Worm (Caenorhabditis elegans) whole organism, young adult: ENCODE measurements around the gene C45G9.14.

Experiments used
- B0019.2 ChIP-seq: fragments of 200-800 bp; sonication (Bioruptor generic); conservative IDR thresholded peaks from 2 replicates; pipeline ENCODE4 v1.3.6; 2022; ENCODE audit warnings: missing genetic modification reagents, missing genetic modification characterization, missing compliant biosample characterization
- B0035.1 ChIP-seq: sonication (generic microtip); optimal IDR thresholded peaks from 2 replicates; lab custom pipeline; 2016; ENCODE audit warnings: missing genetic modification characterization, mild to moderate bottlenecking, missing compliant biosample characterization, missing genotype, missing genetic modification reagents
- B0336.3 ChIP-seq: fragments of 200-800 bp; sonication (Bioruptor generic); IDR thresholded peaks from 2 replicates; pipeline ENCODE4 v1.3.6; 2022; ENCODE audit warnings: missing genetic modification characterization, missing compliant biosample characterization
- F37B4.10 ChIP-seq: fragments of 200-800 bp; sonication (Bioruptor generic); IDR thresholded peaks from 2 replicates; pipeline ENCODE4 v1.3.6; 2022; ENCODE audit warnings: missing genetic modification characterization, missing compliant biosample characterization
- F39B2.1 ChIP-seq: fragments of 200-800 bp; sonication (Bioruptor generic); IDR thresholded peaks from 2 replicates; pipeline ENCODE4 v1.3.6; 2022; ENCODE audit warnings: missing genetic modification reagents, missing genetic modification characterization, missing compliant biosample characterization
- F49E8.2 ChIP-seq: sonication (generic microtip); optimal IDR thresholded peaks from 3 replicates; lab custom pipeline; 2017; ENCODE audit warnings: missing genetic modification characterization, mild to moderate bottlenecking, missing compliant biosample characterization, antibody characterized with exemption, moderate library complexity; ENCODE audit not compliant: insufficient read depth
- T26A5.8 ChIP-seq: sonication (generic microtip); optimal IDR thresholded peaks from 2 replicates; lab custom pipeline; 2016; ENCODE audit warnings: missing genetic modification characterization, missing compliant biosample characterization
- Y53F4B.3 ChIP-seq: fragments of 200-800 bp; sonication (Bioruptor generic); IDR thresholded peaks from 2 replicates; pipeline ENCODE4 v1.3.6; 2022; ENCODE audit warnings: missing genetic modification reagents, missing genetic modification characterization, missing compliant biosample characterization
- Y53G8AR.9 ChIP-seq: fragments of 200-800 bp; sonication (Bioruptor generic); conservative IDR thresholded peaks from 2 replicates; pipeline ENCODE4 v1.3.6; 2022; ENCODE audit warnings: missing genetic modification reagents, missing genetic modification characterization, missing compliant biosample characterization
- Y67H2A.10 ChIP-seq: fragments of 200-800 bp; sonication (Bioruptor generic); conservative IDR thresholded peaks from 2 replicates; pipeline ENCODE4 v1.3.6; 2022; ENCODE audit warnings: missing genetic modification reagents, missing genetic modification characterization, missing compliant biosample characterization
- Y95B8A.8 ChIP-seq: fragments of 200-800 bp; sonication (Bioruptor generic); IDR thresholded peaks from 2 replicates; pipeline ENCODE4 v1.3.6; 2022; ENCODE audit warnings: missing genetic modification reagents, missing genetic modification characterization, missing compliant biosample characterization
- ama-1 ChIP-seq, 3 experiments: fragments of 150-350 bp in 1 of 3; sonication (generic microtip) in 2 of 3; optimal IDR thresholded peaks; 2 replicates each; lab custom pipeline; 2014 to 2018; ENCODE audit warnings: missing biosample characterization in 2 of 3, missing genetic modification characterization in 2 of 3, missing genetic modification reagents in 2 of 3
- attf-5 ChIP-seq: fragments of 200-800 bp; sonication (Bioruptor generic); optimal IDR thresholded peaks from 2 replicates; lab custom pipeline; 2018; ENCODE audit warnings: mild to moderate bottlenecking, missing genetic modification characterization, missing compliant biosample characterization
- bed-1 ChIP-seq: fragments of 200-800 bp; sonication (Bioruptor generic); IDR thresholded peaks from 2 replicates; pipeline ENCODE4 v1.3.6; 2022; ENCODE audit warnings: missing genetic modification reagents, missing genetic modification characterization, missing compliant biosample characterization
- cebp-1 ChIP-seq, 2 experiments: fragments of 200-800 bp in 1 of 2; sonication (Bioruptor generic) in 1 of 2; sonication (generic microtip) in 1 of 2; IDR thresholded peaks in 1 of 2; optimal IDR thresholded peaks in 1 of 2; 2 replicates each; pipeline versions ENCODE4 v1.3.6 to Lab custom; 2017 to 2022; ENCODE audit warnings: missing compliant biosample characterization in 2 of 2, missing genetic modification characterization in 2 of 2, mild to moderate bottlenecking in 1 of 2, missing genetic modification reagents in 1 of 2, moderate library complexity in 1 of 2
- cebp-2 ChIP-seq: fragments of 200-800 bp; sonication (Bioruptor generic); IDR thresholded peaks from 2 replicates; pipeline ENCODE4 v1.3.6; 2022; ENCODE audit warnings: missing genetic modification characterization, missing compliant biosample characterization
- ceh-40 ChIP-seq: fragments of 200-800 bp; sonication (Bioruptor generic); IDR thresholded peaks from 2 replicates; pipeline ENCODE4 v1.3.6; 2022; ENCODE audit warnings: missing genetic modification characterization, missing compliant biosample characterization
- ceh-58 ChIP-seq: fragments of 200-800 bp; sonication (Bioruptor generic); IDR thresholded peaks from 2 replicates; pipeline ENCODE4 v1.3.6; 2022; ENCODE audit warnings: missing genetic modification characterization, missing compliant biosample characterization
- chd-7 ChIP-seq: sonication (generic microtip); optimal IDR thresholded peaks from 2 replicates; lab custom pipeline; 2016; ENCODE audit warnings: mild to moderate bottlenecking, missing genetic modification characterization, moderate library complexity, missing compliant biosample characterization
- die-1 ChIP-seq: sonication (generic microtip); optimal IDR thresholded peaks from 2 replicates; lab custom pipeline; 2016; ENCODE audit warnings: missing genotype, mild to moderate bottlenecking, missing genetic modification characterization, missing compliant biosample characterization
- dpff-1 ChIP-seq: sonication (generic microtip); optimal IDR thresholded peaks from 2 replicates; lab custom pipeline; 2017; ENCODE audit warnings: mild to moderate bottlenecking, missing genetic modification characterization, missing compliant biosample characterization
- efl-1 ChIP-seq: fragments of 150-350 bp; optimal IDR thresholded peaks from 2 replicates; lab custom pipeline; 2014; ENCODE audit warnings: missing biosample characterization, missing genetic modification reagents, missing genetic modification characterization
- egl-44 ChIP-seq: fragments of 200-800 bp; sonication (Bioruptor generic); IDR thresholded peaks from 2 replicates; pipeline ENCODE4 v1.3.6; 2022; ENCODE audit warnings: missing genetic modification reagents, missing genetic modification characterization, missing compliant biosample characterization
- ekl-4 ChIP-seq: fragments of 200-800 bp; sonication (Bioruptor generic); IDR thresholded peaks from 2 replicates; pipeline ENCODE4 v1.3.6; 2022; ENCODE audit warnings: missing genetic modification reagents, missing genetic modification characterization, missing compliant biosample characterization
- ets-4 ChIP-seq: fragments of 200-800 bp; sonication (Bioruptor generic); optimal IDR thresholded peaks from 2 replicates; lab custom pipeline; 2018; ENCODE audit warnings: mild to moderate bottlenecking, missing genetic modification characterization, missing compliant biosample characterization
- gei-17 ChIP-seq: fragments of 200-800 bp; sonication (Bioruptor generic); optimal IDR thresholded peaks from 2 replicates; lab custom pipeline; 2018; ENCODE audit warnings: mild to moderate bottlenecking, missing genetic modification characterization, missing compliant biosample characterization
- hsf-1 ChIP-seq: fragments of 200-800 bp; sonication (Bioruptor generic); IDR thresholded peaks from 2 replicates; pipeline ENCODE4 v1.3.6; 2022; ENCODE audit warnings: missing genetic modification reagents, missing genetic modification characterization, missing compliant biosample characterization
- let-526 ChIP-seq: fragments of 200-800 bp; sonication (Bioruptor generic); IDR thresholded peaks from 2 replicates; pipeline ENCODE4 v1.3.6; 2022; ENCODE audit warnings: missing genetic modification reagents, missing genetic modification characterization, missing compliant biosample characterization
- let-607 ChIP-seq, 2 experiments: fragments of 200-800 bp in 1 of 2; sonication (Bioruptor generic) in 1 of 2; sonication (generic microtip) in 1 of 2; optimal IDR thresholded peaks; 2 replicates each; lab custom pipeline; 2016 to 2018; ENCODE audit warnings: mild to moderate bottlenecking in 2 of 2, missing compliant biosample characterization in 2 of 2, missing genetic modification characterization in 2 of 2, moderate library complexity in 2 of 2, missing genotype in 1 of 2
- lin-54 ChIP-seq: fragments of 200-800 bp; sonication (Bioruptor generic); optimal IDR thresholded peaks from 2 replicates; lab custom pipeline; 2018; ENCODE audit warnings: mild to moderate bottlenecking, missing genetic modification characterization, missing compliant biosample characterization
- lsy-27 ChIP-seq: sonication (generic microtip); optimal IDR thresholded peaks from 2 replicates; lab custom pipeline; 2017; ENCODE audit warnings: missing genetic modification characterization, mild to moderate bottlenecking, missing compliant biosample characterization, antibody characterized with exemption, missing genotype, borderline replicate concordance; ENCODE audit not compliant: insufficient read depth
- mcd-1 ChIP-seq: fragments of 200-800 bp; sonication (Bioruptor generic); IDR thresholded peaks from 2 replicates; pipeline ENCODE4 v1.3.6; 2022; ENCODE audit warnings: missing genetic modification reagents, missing genetic modification characterization, missing compliant biosample characterization
- mel-28 ChIP-seq: sonication (generic microtip); optimal IDR thresholded peaks from 2 replicates; lab custom pipeline; 2016; ENCODE audit warnings: borderline replicate concordance, mild to moderate bottlenecking, missing genetic modification characterization, missing compliant biosample characterization
- nfyb-1 ChIP-seq: fragments of 200-800 bp; sonication (Bioruptor generic); IDR thresholded peaks from 2 replicates; pipeline ENCODE4 v1.3.6; 2022; ENCODE audit warnings: missing genetic modification reagents, missing genetic modification characterization, missing compliant biosample characterization
- nhr-27 ChIP-seq: fragments of 200-800 bp; sonication (Bioruptor generic); optimal IDR thresholded peaks from 2 replicates; lab custom pipeline; 2018; ENCODE audit warnings: mild to moderate bottlenecking, missing genetic modification characterization, moderate library complexity, missing compliant biosample characterization
- nhr-90 ChIP-seq: sonication (generic microtip); optimal IDR thresholded peaks from 2 replicates; lab custom pipeline; 2016; ENCODE audit warnings: missing genotype, mild to moderate bottlenecking, missing genetic modification characterization, missing compliant biosample characterization
- pbrm-1 ChIP-seq: fragments of 200-800 bp; sonication (Bioruptor generic); IDR thresholded peaks from 2 replicates; pipeline ENCODE4 v1.3.6; 2022; ENCODE audit warnings: missing genetic modification reagents, missing genetic modification characterization, missing compliant biosample characterization
- pha-4 ChIP-seq: fragments of 150-350 bp; sonication (generic microtip); optimal IDR thresholded peaks from 2 replicates; lab custom pipeline; 2014; ENCODE audit warnings: missing biosample characterization, missing genetic modification reagents, missing genetic modification characterization
- rpc-1 ChIP-seq, 2 experiments: fragments of 150-350 bp in 1 of 2; sonication (generic microtip) in 1 of 2; optimal IDR thresholded peaks; 2 replicates each; lab custom pipeline; 2014 to 2018; ENCODE audit warnings: missing biosample characterization in 1 of 2, missing genetic modification characterization in 1 of 2, missing genetic modification reagents in 1 of 2, missing genotype in 1 of 2
- sdz-38 ChIP-seq: sonication (generic microtip); optimal IDR thresholded peaks from 2 replicates; lab custom pipeline; 2016; ENCODE audit warnings: missing genotype, missing genetic modification characterization, missing compliant biosample characterization
- sea-2 ChIP-seq: fragments of 200-800 bp; sonication (Bioruptor generic); IDR thresholded peaks from 2 replicates; pipeline ENCODE4 v1.3.6; 2022; ENCODE audit warnings: missing genetic modification characterization, missing compliant biosample characterization
- somi-1 ChIP-seq: fragments of 200-800 bp; sonication (Bioruptor generic); optimal IDR thresholded peaks from 2 replicates; lab custom pipeline; 2018; ENCODE audit warnings: mild to moderate bottlenecking, missing genetic modification characterization, missing compliant biosample characterization
- tbp1 ChIP-seq: fragments of 200-800 bp; sonication (Bioruptor generic); optimal IDR thresholded peaks from 2 replicates; lab custom pipeline; 2018; ENCODE audit warnings: mild to moderate bottlenecking, missing genetic modification characterization, missing compliant biosample characterization
- tbx-9 ChIP-seq: sonication (generic microtip); optimal IDR thresholded peaks from 2 replicates; lab custom pipeline; 2016; ENCODE audit warnings: borderline replicate concordance, missing genetic modification characterization, inconsistent platforms, missing compliant biosample characterization
- tlf-1 ChIP-seq: fragments of 200-800 bp; sonication (Bioruptor generic); optimal IDR thresholded peaks from 2 replicates; lab custom pipeline; 2018; ENCODE audit warnings: mild to moderate bottlenecking, missing genetic modification characterization, missing compliant biosample characterization
- unc-130 ChIP-seq: sonication (generic microtip); optimal IDR thresholded peaks from 2 replicates; lab custom pipeline; 2016; ENCODE audit warnings: missing genetic modification reagents, missing genetic modification characterization, missing compliant biosample characterization
- unc-62 ChIP-seq: fragments of 150-350 bp; optimal IDR thresholded peaks from 2 replicates; lab custom pipeline; 2014; ENCODE audit warnings: missing biosample characterization, missing genetic modification reagents, missing genetic modification characterization
- ztf-26 ChIP-seq: sonication (generic microtip); optimal IDR thresholded peaks from 2 replicates; lab custom pipeline; 2017; ENCODE audit warnings: missing genetic modification characterization, missing compliant biosample characterization

The C45G9.14 gene

DNA sequence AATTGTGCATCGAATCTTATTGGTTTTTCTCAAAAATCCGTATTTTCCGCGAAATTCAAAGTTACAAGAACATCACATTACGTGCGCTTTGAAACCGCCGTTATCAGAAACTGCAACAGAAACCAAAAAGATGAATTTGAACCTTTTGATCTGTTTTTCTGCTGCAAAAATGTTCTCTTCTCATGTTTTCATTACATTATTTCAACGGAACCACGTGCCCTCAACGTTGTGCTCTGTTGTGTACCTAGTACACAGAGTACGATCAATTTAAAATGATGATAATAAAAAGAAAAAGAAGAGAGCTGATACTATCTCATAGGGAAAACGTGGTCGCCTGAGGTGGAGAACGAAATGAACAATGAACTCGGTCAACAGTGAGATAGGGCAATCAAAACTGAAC, 33.3 kb downstream of the C45G9.14 start:
- TF ChIP-seq F39B2.1 (GFP tag; lab: Robert Waterston, UW) (no peak), efl-1 (no peak), dpff-1 (tag; lab: Kevin White, UChicago) (no peak), pha-4 (tag; lab: Kevin White, UChicago) (peak; percentile 78), nfyb-1 (GFP tag; lab: Robert Waterston, UW) (0 out of 2 replicates have a peak, but pooled peaks have one; percentile 42), F49E8.2 (tag; lab: Kevin White, UChicago) (no peak), rpc-1 (optimal IDR thresholded peaks at IDR 0.05; lab: Kevin White, UChicago) (no peak), rpc-1 (tag; optimal IDR thresholded peaks at IDR 0.05; lab: Kevin White, UChicago) (no peak), unc-130 (GFP tag; lab: Kevin White, UChicago) (no peak), ekl-4 (GFP tag; lab: Robert Waterston, UW) (no peak), Y95B8A.8 (GFP tag; lab: Robert Waterston, UW) (no peak), Y53F4B.3 (GFP tag; lab: Robert Waterston, UW) (no peak), nhr-27 (tag; lab: Kevin White, UChicago) (no peak), lsy-27 (no peak), ceh-58 (no peak), cebp-2 (no peak), bed-1 (GFP tag; lab: Robert Waterston, UW) (no peak), somi-1 (peak; percentile 85), ama-1 (optimal IDR thresholded peaks at IDR 0.05; lab: Kevin White, UChicago) (no peak), ama-1 (GFP tag; optimal IDR thresholded peaks at IDR 0.05; lab: Kevin White, UChicago) (no peak), pbrm-1 (GFP tag; lab: Robert Waterston, UW) (no peak), mcd-1 (GFP tag; lab: Robert Waterston, UW) (peak; percentile 10; the same call in 1 of the 2 replicates), B0035.1 (tag; lab: Kevin White, UChicago) (no peak), ets-4 (GFP tag; lab: Kevin White, UChicago) (no peak), lin-54 (GFP tag; lab: Kevin White, UChicago) (no peak), F37B4.10 (no peak), nhr-90 (no peak), attf-5 (peak; percentile 45), cebp-1 (GFP tag; IDR thresholded peaks at IDR 0.05; lab: Robert Waterston, UW) (peak; percentile 33; the same call in 1 of the 2 replicates), cebp-1 (tag; optimal IDR thresholded peaks at IDR 0.05; lab: Kevin White, UChicago) (peak; percentile 61), B0336.3 (GFP tag; lab: Robert Waterston, UW) (no peak), Y53G8AR.9 (0 out of 2 replicates have a peak, but pooled peaks have one; percentile 44), hsf-1 (GFP tag; lab: Robert Waterston, UW) (no peak), Y67H2A.10 (GFP tag; lab: Robert Waterston, UW) (no peak), T26A5.8 (tag; lab: Kevin White, UChicago) (no peak), tbx-9 (tag; lab: Kevin White, UChicago) (no peak), gei-17 (GFP tag; lab: Kevin White, UChicago) (no peak), tlf-1 (peak; percentile 18), sea-2 (GFP tag; lab: Robert Waterston, UW) (no peak), chd-7 (tag; lab: Kevin White, UChicago) (no peak), let-607 (tag; optimal IDR thresholded peaks at IDR 0.05; lab: Kevin White, UChicago) (peak in 1 of 2 experiments; percentile 36), tbp1 (GFP tag; lab: Kevin White, UChicago) (peak; percentile 43), egl-44 (GFP tag; lab: Robert Waterston, UW) (no peak), unc-62 (GFP tag; lab: Kevin White, UChicago) (no peak), let-526 (GFP tag; lab: Robert Waterston, UW) (0 out of 2 replicates have a peak, but pooled peaks have one; percentile 24), ceh-40 (GFP tag; lab: Robert Waterston, UW) (no peak), die-1 (tag; lab: Kevin White, UChicago) (no peak), sdz-38 (tag; lab: Kevin White, UChicago) (no peak), B0019.2 (GFP tag; lab: Robert Waterston, UW) (no peak), mel-28 (tag; lab: Kevin White, UChicago) (no peak), ztf-26 (tag; lab: Kevin White, UChicago) (peak; percentile 56)
